Worm (Caenorhabditis elegans) whole organism, late embryonic: ENCODE results near the gene nhr-136.
"Not testable (repeated sequence)": the region's sequence is repeated elsewhere in the genome, so short reads cannot be mapped to it uniquely, and the experiment has no call there.

Source experiments
- C08G9.2 ChIP-seq: sonication (generic microtip); optimal IDR thresholded peaks from 2 replicates; lab custom pipeline; 2016; ENCODE audit warnings: mild to moderate bottlenecking, missing genetic modification characterization, moderate library complexity, missing compliant biosample characterization
- C38D4.7 ChIP-seq: fragments of 200-800 bp; sonication (Bioruptor generic); optimal IDR thresholded peaks from 2 replicates; lab custom pipeline; 2018; ENCODE audit warnings: mild to moderate bottlenecking, missing genetic modification characterization, moderate library complexity, missing compliant biosample characterization
- K09A11.1 ChIP-seq: sonication (generic microtip); optimal IDR thresholded peaks from 2 replicates; lab custom pipeline; 2017; ENCODE audit warnings: antibody characterized with exemption, mild to moderate bottlenecking, missing genetic modification characterization, missing compliant biosample characterization; ENCODE audit not compliant: insufficient read depth
- ahr-1 ChIP-seq: sonication (generic microtip); optimal IDR thresholded peaks from 2 replicates; lab custom pipeline; 2016; ENCODE audit warnings: missing genetic modification characterization, missing compliant biosample characterization
- ama-1 ChIP-seq: fragments of 150-350 bp; optimal IDR thresholded peaks from 2 replicates; lab custom pipeline; 2014
- ceh-14 ChIP-seq: sonication (generic microtip); optimal IDR thresholded peaks from 2 replicates; lab custom pipeline; 2016; ENCODE audit warnings: missing genotype, missing genetic modification characterization, missing compliant biosample characterization
- ceh-19 ChIP-seq: fragments of 200-800 bp; sonication (Bioruptor generic); optimal IDR thresholded peaks from 2 replicates; lab custom pipeline; 2018; ENCODE audit warnings: mild to moderate bottlenecking, missing genetic modification characterization, missing compliant biosample characterization
- ceh-2 ChIP-seq: sonication (generic microtip); optimal IDR thresholded peaks from 2 replicates; lab custom pipeline; 2016; ENCODE audit warnings: missing genotype, missing genetic modification characterization, missing compliant biosample characterization
- ceh-22 ChIP-seq: sonication (generic microtip); optimal IDR thresholded peaks from 2 replicates; lab custom pipeline; 2017; ENCODE audit warnings: missing biosample characterization, missing genetic modification characterization
- ceh-24 ChIP-seq: sonication (generic microtip); optimal IDR thresholded peaks from 2 replicates; lab custom pipeline; 2016; ENCODE audit warnings: mild to moderate bottlenecking, missing genetic modification characterization, missing compliant biosample characterization
- ceh-30 ChIP-seq: fragments of 150-350 bp; optimal IDR thresholded peaks from 2 replicates; lab custom pipeline; 2014; ENCODE audit warnings: missing biosample characterization, missing genetic modification characterization
- ceh-45 ChIP-seq: fragments of 200-800 bp; sonication (Bioruptor generic); IDR thresholded peaks from 2 replicates; pipeline ENCODE4 v1.3.6; 2022; ENCODE audit warnings: missing genetic modification reagents, missing genetic modification characterization, missing compliant biosample characterization
- ceh-48 ChIP-seq: sonication (generic microtip); optimal IDR thresholded peaks from 2 replicates; lab custom pipeline; 2016; ENCODE audit warnings: missing genetic modification characterization, inconsistent platforms, missing compliant biosample characterization
- ceh-6 ChIP-seq: fragments of 200-800 bp; sonication (Bioruptor generic); optimal IDR thresholded peaks from 2 replicates; lab custom pipeline; 2018; ENCODE audit warnings: mild to moderate bottlenecking, missing genetic modification characterization, missing compliant biosample characterization
- ceh-9 ChIP-seq: sonication (generic microtip); optimal IDR thresholded peaks from 2 replicates; lab custom pipeline; 2016; ENCODE audit warnings: mild to moderate bottlenecking, missing genetic modification characterization, inconsistent platforms, missing compliant biosample characterization
- che-1 ChIP-seq: sonication (generic microtip); optimal IDR thresholded peaks from 2 replicates; lab custom pipeline; 2016; ENCODE audit warnings: mild to moderate bottlenecking, missing genetic modification characterization, missing compliant biosample characterization
- ets-4 ChIP-seq: sonication (generic microtip); optimal IDR thresholded peaks from 2 replicates; lab custom pipeline; 2016; ENCODE audit warnings: missing genetic modification characterization, missing compliant biosample characterization
- fkh-10 ChIP-seq: fragments of 150-350 bp; optimal IDR thresholded peaks from 2 replicates; lab custom pipeline; 2014; ENCODE audit warnings: missing biosample characterization, missing genetic modification reagents, missing genetic modification characterization
- fkh-6 ChIP-seq: sonication (generic microtip); optimal IDR thresholded peaks from 2 replicates; lab custom pipeline; 2016; ENCODE audit warnings: missing genetic modification characterization, missing compliant biosample characterization
- hlh-15 ChIP-seq: sonication (generic microtip); optimal IDR thresholded peaks from 2 replicates; lab custom pipeline; 2016; ENCODE audit warnings: missing genetic modification characterization, missing compliant biosample characterization
- hlh-8 ChIP-seq: sonication (generic microtip); optimal IDR thresholded peaks from 2 replicates; lab custom pipeline; 2016; ENCODE audit warnings: missing genotype, missing genetic modification characterization, missing compliant biosample characterization
- madf-2 ChIP-seq: sonication (generic microtip); optimal IDR thresholded peaks from 2 replicates; lab custom pipeline; 2017; ENCODE audit warnings: missing genetic modification characterization, missing compliant biosample characterization
- mec-3 ChIP-seq: sonication (generic microtip); optimal IDR thresholded peaks from 2 replicates; lab custom pipeline; 2016; ENCODE audit warnings: borderline replicate concordance, missing genetic modification characterization, missing compliant biosample characterization
- nfya-1 ChIP-seq: sonication (generic microtip); optimal IDR thresholded peaks from 2 replicates; lab custom pipeline; 2017; ENCODE audit warnings: missing genetic modification characterization, mild to moderate bottlenecking, missing compliant biosample characterization, antibody characterized with exemption, moderate library complexity
- nhr-232 ChIP-seq: sonication (generic microtip); optimal IDR thresholded peaks from 2 replicates; lab custom pipeline; 2016; ENCODE audit warnings: missing genetic modification characterization, missing compliant biosample characterization
- odd-2 ChIP-seq: sonication (generic microtip); optimal IDR thresholded peaks from 2 replicates; lab custom pipeline; 2017; ENCODE audit warnings: antibody characterized with exemption, mild to moderate bottlenecking, missing genetic modification characterization, missing compliant biosample characterization
- pag-3 ChIP-seq: sonication (generic microtip); optimal IDR thresholded peaks from 2 replicates; lab custom pipeline; 2016; ENCODE audit warnings: missing compliant biosample characterization, missing genetic modification characterization, borderline replicate concordance
- pax-1 ChIP-seq: fragments of 150-350 bp; optimal IDR thresholded peaks from 2 replicates; lab custom pipeline; 2014; ENCODE audit warnings: missing biosample characterization, missing genetic modification characterization
- pha-4 ChIP-seq: fragments of 150-350 bp; optimal IDR thresholded peaks from 2 replicates; lab custom pipeline; 2018; ENCODE audit warnings: missing biosample characterization, missing genetic modification reagents, missing genetic modification characterization
- pros-1 ChIP-seq: fragments of 150-350 bp; optimal IDR thresholded peaks from 2 replicates; lab custom pipeline; 2014; ENCODE audit warnings: missing biosample characterization, missing genetic modification reagents, missing genetic modification characterization
- sdc-2 ChIP-seq: sonication (generic microtip); optimal IDR thresholded peaks from 2 replicates; lab custom pipeline; 2016; ENCODE audit warnings: missing genotype, missing genetic modification characterization, missing compliant biosample characterization
- sox-2 ChIP-seq: fragments of 200-800 bp; sonication (Bioruptor generic); IDR thresholded peaks from 2 replicates; pipeline ENCODE4 v1.3.6; 2022; ENCODE audit warnings: missing genetic modification reagents, missing genetic modification characterization, missing compliant biosample characterization
- tbx-2 ChIP-seq: sonication (generic microtip); optimal IDR thresholded peaks from 2 replicates; lab custom pipeline; 2016; ENCODE audit warnings: missing genetic modification characterization, missing compliant biosample characterization
- tbx-7 ChIP-seq: sonication (generic microtip); optimal IDR thresholded peaks from 2 replicates; lab custom pipeline; 2016; ENCODE audit warnings: missing genotype, missing genetic modification characterization, missing compliant biosample characterization
- ttx-3 ChIP-seq: sonication (generic microtip); optimal IDR thresholded peaks from 2 replicates; lab custom pipeline; 2016; ENCODE audit warnings: missing genetic modification reagents, missing genetic modification characterization, missing compliant biosample characterization

nhr-136 gene

ce11 chrV:12120381-12120780, 13.4 kb downstream of the nhr-136 start, which contains the start of gene C13C4.7:
C13C4.7 (minus strand) TSS chrV:12120481.
- no peak for TF ChIP-seq tbx-7 (tag; lab: Kevin White, UChicago)
- TF ChIP-seq ceh-45, result no peak
- TF ChIP-seq ttx-3, result no peak
- TF ChIP-seq C08G9.2 (tag; lab: Kevin White, UChicago), result no peak
- no peak for TF ChIP-seq nfya-1 (tag; lab: Kevin White, UChicago)
- no peak for TF ChIP-seq che-1 (tag; lab: Kevin White, UChicago)
- no peak for TF ChIP-seq ceh-9 (tag; lab: Kevin White, UChicago)
- TF ChIP-seq fkh-6 (tag; lab: Kevin White, UChicago), result no peak
- TF ChIP-seq madf-2, result no peak
- no peak for TF ChIP-seq nhr-232 (tag; lab: Kevin White, UChicago)
- TF ChIP-seq pros-1 (tag; lab: Kevin White, UChicago), result no peak
- no peak for TF ChIP-seq hlh-8
- no peak for TF ChIP-seq ahr-1 (tag; lab: Kevin White, UChicago)
- no peak for TF ChIP-seq pha-4 (tag; lab: Kevin White, UChicago)
- TF ChIP-seq pax-1, result no peak
- no peak for TF ChIP-seq ceh-2 (tag; lab: Kevin White, UChicago)
- no peak for TF ChIP-seq ama-1 (lab: Kevin White, UChicago)
- no peak for TF ChIP-seq pag-3 (tag; lab: Kevin White, UChicago)
- TF ChIP-seq mec-3 (tag; lab: Kevin White, UChicago), result no peak
- no peak for TF ChIP-seq ceh-48 (tag; lab: Kevin White, UChicago)

ce11 chrV:12121274-12121673, 14.3 kb downstream of the nhr-136 start, which contains the start of gene C13C4.6:
C13C4.6 (plus strand) TSS chrV:12121574.
- TF ChIP-seq K09A11.1 (tag; lab: Kevin White, UChicago), result no peak

ce11 chrV:12130688-12131087, 23.7 kb downstream of the nhr-136 start, which contains the start of gene C27A7.6:
C27A7.6 (minus strand) TSS chrV:12130788.
- not testable (repeated sequence) for TF ChIP-seq sox-2 (GFP tag; lab: Robert Waterston, UW); ceh-6 (GFP tag; lab: Kevin White, UChicago); ceh-22 (tag; lab: Kevin White, UChicago)
- TF ChIP-seq, all 69 proteins: peak for 0; not testable (repeated sequence) for 69

- not testable (repeated sequence) for TF ChIP-seq ceh-48 (tag; lab: Kevin White, UChicago); sdc-2; odd-2 (tag; lab: Kevin White, UChicago)
- TF ChIP-seq, all 69 proteins: peak for 0; not testable (repeated sequence) for 69
Observed at ce11 chrV:12131157-12131556, 24.2 kb downstream of the nhr-136 start, which contains the start of gene enpp-1. enpp-1 (plus strand) TSS chrV:12131457.

ce11 chrV:12137942-12138341, 31.0 kb downstream of the nhr-136 start:
- TF ChIP-seq nhr-232 (tag; lab: Kevin White, UChicago) (no peak), ceh-24 (tag; lab: Kevin White, UChicago) (no peak), ceh-14 (tag; lab: Kevin White, UChicago) (no peak), ceh-48 (tag; lab: Kevin White, UChicago) (no peak), sox-2 (GFP tag; lab: Robert Waterston, UW) (no peak), C38D4.7 (GFP tag; lab: Kevin White, UChicago) (no peak), ceh-30 (no peak), pros-1 (tag; lab: Kevin White, UChicago) (no peak), ets-4 (tag; lab: Kevin White, UChicago) (no peak), fkh-10 (no peak), ceh-19 (GFP tag; lab: Kevin White, UChicago) (no peak), pha-4 (tag; lab: Kevin White, UChicago) (no peak), tbx-2 (tag; lab: Kevin White, UChicago) (no peak), hlh-15 (tag; lab: Kevin White, UChicago) (no peak)
